Worm (Caenorhabditis elegans): ENCODE data around the gene spch-1.

DNA sequence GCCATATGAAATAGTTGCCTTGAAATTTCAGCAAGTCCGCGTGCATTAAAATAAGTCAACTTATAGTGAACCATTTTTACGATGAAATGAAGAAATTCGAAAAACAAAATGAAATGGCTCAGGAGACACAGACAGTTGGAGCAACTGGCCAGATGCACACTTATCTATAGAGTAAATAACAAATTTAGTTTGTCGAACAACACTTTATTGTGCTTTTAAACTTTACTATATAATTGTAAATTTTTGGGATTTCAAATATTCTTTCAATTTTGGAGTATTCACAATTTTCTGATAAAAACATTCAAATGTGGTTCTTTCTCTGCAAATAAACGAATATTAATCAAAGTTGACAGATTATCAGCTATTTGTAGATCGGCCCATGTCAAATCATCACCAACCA, 28.8 kb upstream of the spch-1 start, which contains the start of gene gst-3:
- TF ChIP-seq ets-7 (tag; optimal IDR thresholded peaks at IDR 0.05) (no peak), tbx-37 (GFP tag; conservative IDR thresholded peaks at IDR 0.05) (no peak), hnd-1 (tag; optimal IDR thresholded peaks at IDR 0.05) (no peak), hmbx-1 (tag; optimal IDR thresholded peaks at IDR 0.05) (no peak)
